Worm (Caenorhabditis elegans): Measurements from ENCODE around the gene ugt-7.

ce11 chrV:5018067-5018466, 17.7 kb upstream of the ugt-7 start:
- TF ChIP-seq unc-55 (GFP tag; optimal IDR thresholded peaks at IDR 0.05) (no peak), ceh-6 (GFP tag; optimal IDR thresholded peaks at IDR 0.05) (no peak), hlh-15 (tag; optimal IDR thresholded peaks at IDR 0.05) (no peak), elt-2 (tag; optimal IDR thresholded peaks at IDR 0.05) (no peak), ama-1 (optimal IDR thresholded peaks at IDR 0.05) (no peak), nhr-232 (tag; optimal IDR thresholded peaks at IDR 0.05) (no peak), ceh-24 (tag; optimal IDR thresholded peaks at IDR 0.05) (no peak), pha-2 (tag; optimal IDR thresholded peaks at IDR 0.05) (no peak), F13H6.1 (tag; optimal IDR thresholded peaks at IDR 0.05) (no peak), ceh-9 (tag; optimal IDR thresholded peaks at IDR 0.05) (no peak)
